Fruit fly (Drosophila melanogaster) S2 (cell line): ENCODE measurements around the gene CecA2.

Experiments used
- CG8478 ChIP-seq: fragments of >200 bp; optimal IDR thresholded peaks from 2 replicates; lab custom pipeline; 2018
- CTCF ChIP-seq, 2 experiments: fragments of >200 bp; optimal IDR thresholded peaks; 2 replicates each; lab custom pipeline; 2018

DNA sequence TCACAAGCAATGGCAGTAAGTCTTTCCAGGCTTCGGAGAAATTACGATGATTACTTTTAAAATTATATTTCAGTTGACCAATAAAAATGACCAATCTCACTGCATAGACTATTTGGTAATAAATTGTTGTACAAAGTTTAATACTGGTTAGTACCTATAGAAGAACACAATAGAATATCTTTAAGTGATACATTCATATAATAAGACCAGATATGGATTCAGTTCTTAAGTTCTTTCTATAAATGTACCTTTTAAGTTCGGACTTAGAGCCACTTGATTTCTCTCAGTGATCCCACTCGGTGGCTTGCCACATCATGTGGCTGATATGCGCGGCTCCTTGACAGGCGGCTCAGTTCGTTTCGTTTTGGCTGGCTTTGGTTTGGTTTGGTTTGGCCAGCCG lies 48.7 kb upstream of the CecA2 start:
- no peak for TF ChIP-seq CG8478
- TF ChIP-seq CTCF (optimal IDR thresholded peaks at IDR 0.05; lab: Kevin White, UChicago), result no peak
